Worm (Caenorhabditis elegans): Measurements from ENCODE around the gene ogt-1.

The ogt-1 gene

ce11 chrIII:7162065-7162762 lies 8.6 kb upstream of the ogt-1 start, which contains the start of the genes syf-2 and K04G7.1 (continued):
- no peak for TF ChIP-seq cey-2 (tag; optimal IDR thresholded peaks at IDR 0.05; ENCODE audit: borderline replicate concordance, insufficient read depth)
- peak; percentile 23 for TF ChIP-seq spr-1 (tag; optimal IDR thresholded peaks at IDR 0.05)
- peak; percentile 66; the same call in 1 of the 2 replicates for TF ChIP-seq ceh-20 (GFP tag; IDR thresholded peaks at IDR 0.05)
- TF ChIP-seq egl-43 (GFP tag; IDR thresholded peaks at IDR 0.05), result peak; percentile 67; the same call in 1 of the 2 replicates
- TF ChIP-seq spr-3 (GFP tag; optimal IDR thresholded peaks at IDR 0.05), result no peak
- TF ChIP-seq nhr-11 (tag; optimal IDR thresholded peaks at IDR 0.05), result peak; percentile 85
- peak; percentile 77 for TF ChIP-seq dmd-9 (GFP tag; IDR thresholded peaks at IDR 0.05)
- no peak for TF ChIP-seq lim-7 (GFP tag; IDR thresholded peaks at IDR 0.05)
- TF ChIP-seq daf-19 (GFP tag; conservative IDR thresholded peaks at IDR 0.05), result no peak
- TF ChIP-seq vab-7 (GFP tag; IDR thresholded peaks at IDR 0.05), result peak; percentile 47; the same call in 1 of the 2 replicates
- no peak for TF ChIP-seq ceh-82 (tag; optimal IDR thresholded peaks at IDR 0.05)
- TF ChIP-seq lin-13 (GFP tag; optimal IDR thresholded peaks at IDR 0.05), result peak; percentile 98
- TF ChIP-seq fos-1 (tag; optimal IDR thresholded peaks at IDR 0.05), result no peak
- TF ChIP-seq madf-5 (GFP tag; IDR thresholded peaks at IDR 0.05), result no peak
- peak in 1 of 2 experiments; percentile 48 for TF ChIP-seq mdl-1 (tag; optimal IDR thresholded peaks at IDR 0.05)
- TF ChIP-seq arid-1 (GFP tag; conservative IDR thresholded peaks at IDR 0.05), result peak; percentile 78
- TF ChIP-seq nhr-237 (tag; optimal IDR thresholded peaks at IDR 0.05), result no peak
- TF ChIP-seq ces-1 (GFP tag; optimal IDR thresholded peaks at IDR 0.05), result no peak
- no peak for TF ChIP-seq F10B5.3 (tag; optimal IDR thresholded peaks at IDR 0.05)
- no peak for TF ChIP-seq nhr-41 (GFP tag; IDR thresholded peaks at IDR 0.05)
- peak in 1 of 2 experiments; percentile 62 for TF ChIP-seq unc-62 (GFP tag; optimal IDR thresholded peaks at IDR 0.05 in 1 of 2)
- TF ChIP-seq unc-62 (tag; optimal IDR thresholded peaks at IDR 0.05), result no peak
- peak; percentile 96 for TF ChIP-seq mep-1 (tag; optimal IDR thresholded peaks at IDR 0.05)
- TF ChIP-seq mes-2 (tag; optimal IDR thresholded peaks at IDR 0.05; ENCODE audit: poor library complexity, severe bottlenecking), result peak; percentile 91
- TF ChIP-seq hlh-11 (tag; optimal IDR thresholded peaks at IDR 0.05), result peak; percentile 91
- peak; percentile 45; the same call in 1 of the 2 replicates for TF ChIP-seq mdt-29 (GFP tag; IDR thresholded peaks at IDR 0.05)
- no peak for TF ChIP-seq tag-97 (GFP tag; IDR thresholded peaks at IDR 0.05)
- TF ChIP-seq zfp-3 (GFP tag; conservative IDR thresholded peaks at IDR 0.05), result peak; percentile 81
- peak in 1 of 2 experiments; percentile 18 for TF ChIP-seq ZK546.5 (tag; optimal IDR thresholded peaks at IDR 0.05)
- peak; percentile 84 for TF ChIP-seq dmd-6 (GFP tag; IDR thresholded peaks at IDR 0.05)
- no peak for TF ChIP-seq F26F4.8 (GFP tag; conservative IDR thresholded peaks at IDR 0.05)
- TF ChIP-seq ama-1 (optimal IDR thresholded peaks at IDR 0.05), result no peak
- TF ChIP-seq nhr-111 (GFP tag; optimal IDR thresholded peaks at IDR 0.05), result no peak
- no peak for TF ChIP-seq dmd-8 (GFP tag; IDR thresholded peaks at IDR 0.05)
- peak; percentile 17 for TF ChIP-seq ztf-7 (tag; optimal IDR thresholded peaks at IDR 0.05)
- peak; percentile 6 for TF ChIP-seq F49E8.2 (tag; optimal IDR thresholded peaks at IDR 0.05; ENCODE audit: borderline replicate concordance)
- no peak for TF ChIP-seq snpc-4 (tag; optimal IDR thresholded peaks at IDR 0.05)
- peak; percentile 87 for TF ChIP-seq aha-1 (tag)
- no peak for TF ChIP-seq ceh-62 (tag; optimal IDR thresholded peaks at IDR 0.05)
- TF ChIP-seq dve-1 (tag; optimal IDR thresholded peaks at IDR 0.05; ENCODE audit: insufficient read depth), result peak; percentile 90
- TF ChIP-seq ZK337.2 (GFP tag; IDR thresholded peaks at IDR 0.05), result no peak
- no peak for TF ChIP-seq mxl-2 (GFP tag; conservative IDR thresholded peaks at IDR 0.05)
- no peak for TF ChIP-seq R02D3.7 (tag; optimal IDR thresholded peaks at IDR 0.05)
- no peak for TF ChIP-seq Y5F2A.4 (GFP tag; optimal IDR thresholded peaks at IDR 0.05)
- TF ChIP-seq daf-8 (GFP tag; IDR thresholded peaks at IDR 0.05), result no peak
- TF ChIP-seq jun-1 (tag; optimal IDR thresholded peaks at IDR 0.05), result no peak
- no peak for TF ChIP-seq pqm-1 (tag; optimal IDR thresholded peaks at IDR 0.05)
- no peak for TF ChIP-seq snpc-1.2 (GFP tag; IDR thresholded peaks at IDR 0.05)
- no peak for TF ChIP-seq skn-1 (tag; optimal IDR thresholded peaks at IDR 0.05)
- peak; percentile 76 for TF ChIP-seq unc-130 (GFP tag; optimal IDR thresholded peaks at IDR 0.05)
- TF ChIP-seq aly-2 (tag; optimal IDR thresholded peaks at IDR 0.05), result no peak
